Worm (Caenorhabditis elegans) whole organism, L3 larva: ENCODE results near the gene F08F8.6.

Source experiments
- egl-27 ChIP-seq: sonication (generic microtip); optimal IDR thresholded peaks from 4 replicates; lab custom pipeline; 2017; ENCODE audit warnings: missing biosample characterization, missing genetic modification reagents, missing genetic modification characterization
- elt-3 ChIP-seq, 3 experiments: fragments of 150-350 bp in 1 of 3; sonication (generic microtip) in 2 of 3; optimal IDR thresholded peaks; 2 replicates in 2 of 3; 4 replicates in 1 of 3; lab custom pipeline; 2014 to 2017; ENCODE audit warnings: missing biosample characterization in 3 of 3, missing genetic modification characterization in 3 of 3
- eor-1 ChIP-seq, 2 experiments: fragments of 150-350 bp; optimal IDR thresholded peaks; 2 replicates each; lab custom pipeline; 2014 to 2018; ENCODE audit warnings: missing biosample characterization in 2 of 2, missing genetic modification characterization in 2 of 2
- lin-39 ChIP-seq: fragments of 150-350 bp; optimal IDR thresholded peaks from 2 replicates; lab custom pipeline; 2018; ENCODE audit warnings: missing biosample characterization, missing genetic modification reagents, missing genetic modification characterization
- nhr-23 ChIP-seq: fragments of 150-350 bp; optimal IDR thresholded peaks from 2 replicates; lab custom pipeline; 2014; ENCODE audit warnings: missing biosample characterization, missing genetic modification reagents, missing genetic modification characterization
- pqm-1 ChIP-seq: fragments of 150-350 bp; optimal IDR thresholded peaks from 2 replicates; lab custom pipeline; 2017; ENCODE audit warnings: missing biosample characterization, missing genetic modification characterization, inconsistent platforms
- unc-62 ChIP-seq: fragments of 150-350 bp; sonication (generic microtip); optimal IDR thresholded peaks from 4 replicates; lab custom pipeline; 2014; ENCODE audit warnings: missing biosample characterization, missing genetic modification reagents, missing genetic modification characterization
- zag-1 ChIP-seq: fragments of 150-350 bp; optimal IDR thresholded peaks from 2 replicates; lab custom pipeline; 2014; ENCODE audit warnings: missing biosample characterization, missing genetic modification characterization
- ztf-11 ChIP-seq: fragments of 150-350 bp; optimal IDR thresholded peaks from 2 replicates; lab custom pipeline; 2014; ENCODE audit warnings: missing biosample characterization, missing genetic modification characterization

- TF ChIP-seq pqm-1 (tag; lab: Kevin White, UChicago) (no peak), ztf-11 (tag; lab: Kevin White, UChicago) (no peak), unc-62 (GFP tag; lab: Kevin White, UChicago) (no peak), egl-27 (no peak), lin-39 (tag; lab: Kevin White, UChicago) (no peak), elt-3 (tag; optimal IDR thresholded peaks at IDR 0.05; lab: Kevin White, UChicago) (no peak), zag-1 (tag; lab: Kevin White, UChicago) (no peak), nhr-23 (no peak), eor-1 (tag; optimal IDR thresholded peaks at IDR 0.05; lab: Kevin White, UChicago) (no peak)
Observed at ce11 chrIII:7339138-7339537, 4.4 kb upstream of the F08F8.6 start.
